Fruit fly (Drosophila melanogaster) whole organism, adult: ENCODE results near the gene CG15894.

Experiments
- CG11617 ChIP-seq: fragments of 200-800 bp; sonication (Bioruptor generic); optimal IDR thresholded peaks from 2 replicates; lab custom pipeline; 2017; ENCODE audit warnings: mild to moderate bottlenecking, missing biosample characterization, missing genetic modification reagents, missing genetic modification characterization
- CG12768 ChIP-seq: fragments of 200-800 bp; sonication (Bioruptor generic); optimal IDR thresholded peaks from 2 replicates; lab custom pipeline; 2017; ENCODE audit warnings: missing biosample characterization, missing genetic modification characterization, mild to moderate bottlenecking, moderate library complexity, missing genetic modification reagents
- CG14711 ChIP-seq: fragments of 200-800 bp; sonication (Bioruptor generic); optimal IDR thresholded peaks from 2 replicates; lab custom pipeline; 2018; ENCODE audit warnings: missing biosample characterization, mild to moderate bottlenecking, missing genetic modification characterization, moderate library complexity
- CG1620 ChIP-seq: fragments of 200-800 bp; sonication (Bioruptor generic); optimal IDR thresholded peaks from 2 replicates; lab custom pipeline; 2016; ENCODE audit warnings: missing biosample characterization, missing genetic modification characterization
- CG33017 ChIP-seq: fragments of 200-800 bp; sonication (Bioruptor generic); optimal IDR thresholded peaks from 2 replicates; lab custom pipeline; 2018; ENCODE audit warnings: missing biosample characterization, mild to moderate bottlenecking, missing genetic modification characterization, moderate library complexity
- CG5204 ChIP-seq: fragments of 200-800 bp; sonication (Bioruptor generic); optimal IDR thresholded peaks from 2 replicates; lab custom pipeline; 2016; ENCODE audit warnings: missing biosample characterization, missing genetic modification characterization
- CG7045 ChIP-seq: fragments of 200-800 bp; sonication (Bioruptor generic); optimal IDR thresholded peaks from 2 replicates; lab custom pipeline; 2017; ENCODE audit warnings: missing biosample characterization, mild to moderate bottlenecking, missing genetic modification characterization
- CG7101 ChIP-seq: fragments of 200-800 bp; sonication (Bioruptor generic); optimal IDR thresholded peaks from 2 replicates; lab custom pipeline; 2018; ENCODE audit warnings: missing biosample characterization, mild to moderate bottlenecking, missing genetic modification characterization, moderate library complexity
- Clk ChIP-seq: fragments of 200-800 bp; sonication (Bioruptor generic); optimal IDR thresholded peaks from 2 replicates; lab custom pipeline; 2017; ENCODE audit warnings: missing biosample characterization, missing genetic modification characterization
- Crg-1 ChIP-seq: fragments of 200-800 bp; sonication (Bioruptor generic); optimal IDR thresholded peaks from 2 replicates; lab custom pipeline; 2016; ENCODE audit warnings: missing biosample characterization, missing genetic modification characterization
- Hr96 ChIP-seq: fragments of 200-800 bp; sonication (Bioruptor generic); optimal IDR thresholded peaks from 2 replicates; lab custom pipeline; 2016; ENCODE audit warnings: missing biosample characterization, missing genetic modification characterization
- Mnt ChIP-seq: fragments of 200-800 bp; sonication (Bioruptor generic); optimal IDR thresholded peaks from 2 replicates; lab custom pipeline; 2016; ENCODE audit warnings: missing biosample characterization, mild to moderate bottlenecking, missing genetic modification characterization
- bab1 ChIP-seq: fragments of 200-800 bp; sonication (Bioruptor generic); optimal IDR thresholded peaks from 3 replicates; lab custom pipeline; 2019; ENCODE audit warnings: missing biosample characterization, mild to moderate bottlenecking, missing genetic modification characterization, moderate library complexity
- cic ChIP-seq: fragments of 200-800 bp; sonication (Bioruptor generic); optimal IDR thresholded peaks from 2 replicates; lab custom pipeline; 2017; ENCODE audit warnings: missing biosample characterization, mild to moderate bottlenecking, missing genetic modification characterization, moderate library complexity
- cnc ChIP-seq, 2 experiments: fragments of >200 bp; optimal IDR thresholded peaks; 2 replicates each; lab custom pipeline; 2017
- kay ChIP-seq: fragments of 200-800 bp; sonication (Bioruptor generic); peaks from one replicate; lab custom pipeline; 2016; ENCODE audit warnings: missing biosample characterization, missing genetic modification characterization, borderline replicate concordance
- ovo ChIP-seq: fragments of 200-800 bp; sonication (Bioruptor generic); optimal IDR thresholded peaks from 2 replicates; lab custom pipeline; 2016; ENCODE audit warnings: missing biosample characterization, missing genetic modification characterization
- pad ChIP-seq: fragments of 200-800 bp; sonication (Bioruptor generic); optimal IDR thresholded peaks from 3 replicates; lab custom pipeline; 2017; ENCODE audit warnings: missing biosample characterization, missing genetic modification characterization, mild to moderate bottlenecking, moderate library complexity, missing genetic modification reagents
- tj ChIP-seq: fragments of 200-800 bp; sonication (Bioruptor generic); optimal IDR thresholded peaks from 3 replicates; lab custom pipeline; 2017; ENCODE audit warnings: missing biosample characterization, mild to moderate bottlenecking, missing genetic modification characterization, moderate library complexity
- toe ChIP-seq: fragments of 200-800 bp; sonication (Bioruptor generic); optimal IDR thresholded peaks from 2 replicates; lab custom pipeline; 2016; ENCODE audit warnings: missing biosample characterization, missing genetic modification characterization

Gene CG15894

dm6 chrX:6334945-6335344 is 25.9 kb downstream of the CG15894 start:
- no peak for TF ChIP-seq Hr96 (GFP tag; lab: Kevin White, UChicago)
- TF ChIP-seq Mnt, result no peak
- TF ChIP-seq cic (GFP tag; lab: Kevin White, UChicago), result no peak
- no peak for TF ChIP-seq CG33017 (tag; lab: Kevin White, UChicago)
- TF ChIP-seq ovo (GFP tag; lab: Kevin White, UChicago), result no peak
- no peak for TF ChIP-seq CG5204 (GFP tag; lab: Kevin White, UChicago)
- no peak for TF ChIP-seq Crg-1 (GFP tag; lab: Kevin White, UChicago)
- TF ChIP-seq kay (GFP tag; lab: Kevin White, UChicago), result no peak
- no peak for TF ChIP-seq bab1 (GFP tag; lab: Kevin White, UChicago)
- no peak for TF ChIP-seq CG7101 (tag; lab: Kevin White, UChicago)
- TF ChIP-seq CG7045, result no peak
- no peak for TF ChIP-seq CG1620
- TF ChIP-seq CG12768 (GFP tag; lab: Kevin White, UChicago), result no peak
- TF ChIP-seq tj (GFP tag; lab: Kevin White, UChicago), result no peak
- TF ChIP-seq pad (GFP tag; lab: Kevin White, UChicago), result no peak
- no peak for TF ChIP-seq toe (GFP tag; lab: Kevin White, UChicago)
- TF ChIP-seq cnc (optimal IDR thresholded peaks at IDR 0.05; lab: Kevin White, UChicago), result no peak

dm6 chrX:6337702-6338101 is 28.7 kb downstream of the CG15894 start, which contains the start of gene CG3842:
CG3842 (plus strand) TSS chrX:6337762.
- no peak for TF ChIP-seq CG14711 (tag; lab: Kevin White, UChicago)
- no peak for TF ChIP-seq bab1 (GFP tag; lab: Kevin White, UChicago)
- no peak for TF ChIP-seq CG1620
- TF ChIP-seq CG12768 (GFP tag; lab: Kevin White, UChicago), result no peak
- TF ChIP-seq Mnt, result no peak
- TF ChIP-seq Hr96 (GFP tag; lab: Kevin White, UChicago), result no peak
- no peak for TF ChIP-seq cic (GFP tag; lab: Kevin White, UChicago)
- TF ChIP-seq cnc (optimal IDR thresholded peaks at IDR 0.05; lab: Kevin White, UChicago), result no peak
- no peak for TF ChIP-seq Clk (GFP tag; lab: Kevin White, UChicago)
- no peak for TF ChIP-seq CG5204 (GFP tag; lab: Kevin White, UChicago)
- TF ChIP-seq CG7101 (tag; lab: Kevin White, UChicago), result no peak
- TF ChIP-seq tj (GFP tag; lab: Kevin White, UChicago), result no peak
- no peak for TF ChIP-seq CG11617 (GFP tag; lab: Kevin White, UChicago)
- no peak for TF ChIP-seq Crg-1 (GFP tag; lab: Kevin White, UChicago)
- no peak for TF ChIP-seq CG7045

dm6 chrX:6338738-6339614 is 30.0 kb downstream of the CG15894 start:
- TF ChIP-seq CG33017 (tag; lab: Kevin White, UChicago), result no peak
- peak; percentile 17 for TF ChIP-seq CG7101 (tag; lab: Kevin White, UChicago)
- TF ChIP-seq CG14711 (tag; lab: Kevin White, UChicago), result no peak
- no peak for TF ChIP-seq CG11617 (GFP tag; lab: Kevin White, UChicago)
- TF ChIP-seq Mnt, result no peak
- TF ChIP-seq tj (GFP tag; lab: Kevin White, UChicago), result peak; percentile 13
- no peak for TF ChIP-seq CG12768 (GFP tag; lab: Kevin White, UChicago)

- no peak for TF ChIP-seq cic (GFP tag; lab: Kevin White, UChicago)
- peak; percentile 47 for TF ChIP-seq CG33017 (tag; lab: Kevin White, UChicago)
- no peak for TF ChIP-seq Hr96 (GFP tag; lab: Kevin White, UChicago)
- no peak for TF ChIP-seq cnc (optimal IDR thresholded peaks at IDR 0.05; lab: Kevin White, UChicago)
- peak; percentile 39 for TF ChIP-seq CG7101 (tag; lab: Kevin White, UChicago)
- peak; percentile 63 for TF ChIP-seq CG14711 (tag; lab: Kevin White, UChicago)
- no peak for TF ChIP-seq ovo (GFP tag; lab: Kevin White, UChicago)
- no peak for TF ChIP-seq CG7045
- peak; percentile 10 for TF ChIP-seq CG1620
Measured at dm6 chrX:6339970-6340548, 31.0 kb downstream of the CG15894 start.

dm6 chrX:6340593-6341068 is 31.6 kb downstream of the CG15894 start:
- TF ChIP-seq CG11617 (GFP tag; lab: Kevin White, UChicago), result peak; percentile 88
- no peak for TF ChIP-seq cnc (optimal IDR thresholded peaks at IDR 0.05; lab: Kevin White, UChicago)
- peak; percentile 77 for TF ChIP-seq pad (GFP tag; lab: Kevin White, UChicago)
- TF ChIP-seq CG12768 (GFP tag; lab: Kevin White, UChicago), result no peak
- TF ChIP-seq CG1620, result peak; percentile 46
- TF ChIP-seq Mnt, result no peak
- TF ChIP-seq bab1 (GFP tag; lab: Kevin White, UChicago), result peak; percentile 94
- TF ChIP-seq tj (GFP tag; lab: Kevin White, UChicago), result peak; percentile 64
- TF ChIP-seq cic (GFP tag; lab: Kevin White, UChicago), result no peak
- no peak for TF ChIP-seq ovo (GFP tag; lab: Kevin White, UChicago)
- TF ChIP-seq CG7045, result peak; percentile 49
- TF ChIP-seq CG33017 (tag; lab: Kevin White, UChicago), result peak; percentile 17
- TF ChIP-seq Hr96 (GFP tag; lab: Kevin White, UChicago), result peak; percentile 52
- peak; percentile 60 for TF ChIP-seq CG14711 (tag; lab: Kevin White, UChicago)
- no peak for TF ChIP-seq kay (GFP tag; lab: Kevin White, UChicago)
- peak; percentile 51 for TF ChIP-seq CG5204 (GFP tag; lab: Kevin White, UChicago)
- TF ChIP-seq Clk (GFP tag; lab: Kevin White, UChicago), result no peak
- no peak for TF ChIP-seq toe (GFP tag; lab: Kevin White, UChicago)
- TF ChIP-seq Crg-1 (GFP tag; lab: Kevin White, UChicago), result peak; percentile 60
- TF ChIP-seq CG7101 (tag; lab: Kevin White, UChicago), result peak; percentile 80
